Fruit fly (Drosophila melanogaster): ENCODE measurements around the gene Cftr.

dm6 chr3R:24562323-24563025, 18.8 kb upstream of the Cftr start:
- TF ChIP-seq emc (GFP tag; optimal IDR thresholded peaks at IDR 0.05), result no peak
- TF ChIP-seq D19A (tag; optimal IDR thresholded peaks at IDR 0.05), result no peak
- no peak for TF ChIP-seq br (optimal IDR thresholded peaks at IDR 0.05)
- TF ChIP-seq CG1792 (GFP tag; optimal IDR thresholded peaks at IDR 0.05), result no peak
- TF ChIP-seq inv (GFP tag; IDR thresholded peaks at IDR 0.05; ENCODE audit: partially characterized antibody), result no peak
- TF ChIP-seq CG11398 (GFP tag; optimal IDR thresholded peaks at IDR 0.05), result no peak
